Fruit fly (Drosophila melanogaster) whole organism, prepupa: ENCODE data around the gene drongo.

ENCODE experiments used
- Blimp-1 ChIP-seq: fragments of 200-800 bp; sonication (Bioruptor generic); optimal IDR thresholded peaks from 3 replicates; lab custom pipeline; 2017; ENCODE audit warnings: missing biosample characterization, missing genetic modification characterization, mild to moderate bottlenecking, moderate library complexity, missing genetic modification reagents
- CG10631 ChIP-seq: fragments of 200-800 bp; sonication (Bioruptor generic); optimal IDR thresholded peaks from 2 replicates; lab custom pipeline; 2016; ENCODE audit warnings: missing biosample characterization, missing genetic modification characterization
- CG10669 ChIP-seq: fragments of 200-800 bp; sonication (Bioruptor generic); optimal IDR thresholded peaks from 3 replicates; lab custom pipeline; 2018; ENCODE audit warnings: missing biosample characterization, mild to moderate bottlenecking, missing genetic modification characterization, moderate library complexity
- CG11762 ChIP-seq: fragments of 200-800 bp; sonication (Bioruptor generic); optimal IDR thresholded peaks from 3 replicates; lab custom pipeline; 2016; ENCODE audit warnings: missing biosample characterization, missing genetic modification characterization; ENCODE audit not compliant: insufficient read depth
- CG11902 ChIP-seq: fragments of 200-800 bp; sonication (Bioruptor generic); optimal IDR thresholded peaks from 3 replicates; lab custom pipeline; 2016; ENCODE audit warnings: missing biosample characterization, missing genetic modification characterization
- CG15336 ChIP-seq: fragments of 200-800 bp; sonication (Bioruptor generic); IDR thresholded peaks from 2 replicates; pipeline ENCODE4 v1.3.6; 2022; ENCODE audit warnings: missing biosample characterization, missing genetic modification characterization
- CG16779 ChIP-seq: fragments of 200-800 bp; sonication (Bioruptor generic); optimal IDR thresholded peaks from 3 replicates; lab custom pipeline; 2017; ENCODE audit warnings: missing biosample characterization, mild to moderate bottlenecking, missing genetic modification characterization
- CG31627 ChIP-seq: fragments of 200-800 bp; sonication (Bioruptor generic); optimal IDR thresholded peaks from 3 replicates; lab custom pipeline; 2016; ENCODE audit warnings: missing biosample characterization, missing genetic modification characterization
- CG34406 ChIP-seq: fragments of 200-800 bp; sonication (Bioruptor generic); optimal IDR thresholded peaks from 3 replicates; lab custom pipeline; 2016; ENCODE audit warnings: missing biosample characterization, missing genetic modification characterization
- CG4318 ChIP-seq: fragments of 200-800 bp; sonication (Bioruptor generic); optimal IDR thresholded peaks from 3 replicates; lab custom pipeline; 2017; ENCODE audit warnings: missing biosample characterization, mild to moderate bottlenecking, missing genetic modification characterization
- CG6163 ChIP-seq: fragments of 200-800 bp; sonication (Bioruptor generic); IDR thresholded peaks from 3 replicates; pipeline ENCODE4 v1.3.6; 2022; ENCODE audit warnings: missing biosample characterization, missing genetic modification characterization
- CG6276 ChIP-seq: fragments of 200-800 bp; sonication (Bioruptor generic); optimal IDR thresholded peaks from 2 replicates; lab custom pipeline; 2017; ENCODE audit warnings: missing biosample characterization, mild to moderate bottlenecking, missing genetic modification characterization
- CG6792 ChIP-seq: fragments of 200-800 bp; sonication (Bioruptor generic); optimal IDR thresholded peaks from 3 replicates; lab custom pipeline; 2016; ENCODE audit warnings: missing biosample characterization, missing genetic modification characterization
- CG6808 ChIP-seq: fragments of 200-800 bp; sonication (Bioruptor generic); optimal IDR thresholded peaks from 3 replicates; lab custom pipeline; 2017; ENCODE audit warnings: missing biosample characterization, missing genetic modification characterization, mild to moderate bottlenecking, moderate library complexity, missing genetic modification reagents
- CG6854 ChIP-seq: fragments of 200-800 bp; sonication (Bioruptor generic); optimal IDR thresholded peaks from 2 replicates; lab custom pipeline; 2017; ENCODE audit warnings: missing biosample characterization, mild to moderate bottlenecking, missing genetic modification characterization
- CG7368 ChIP-seq: fragments of 200-800 bp; sonication (Bioruptor generic); optimal IDR thresholded peaks from 3 replicates; lab custom pipeline; 2016; ENCODE audit warnings: missing biosample characterization, missing genetic modification characterization
- CG8119 ChIP-seq: fragments of 200-800 bp; sonication (Bioruptor generic); IDR thresholded peaks from 3 replicates; pipeline ENCODE4 v1.3.6; 2022; ENCODE audit warnings: missing biosample characterization, missing genetic modification characterization
- CG8319 ChIP-seq: fragments of 200-800 bp; sonication (Bioruptor generic); optimal IDR thresholded peaks from 3 replicates; lab custom pipeline; 2016; ENCODE audit warnings: missing biosample characterization, missing genetic modification characterization
- CG9139 ChIP-seq: fragments of 200-800 bp; sonication (Bioruptor generic); optimal IDR thresholded peaks from 3 replicates; lab custom pipeline; 2017; ENCODE audit warnings: missing biosample characterization, mild to moderate bottlenecking, missing genetic modification characterization
- Eip75B ChIP-seq: fragments of 200-800 bp; sonication (Bioruptor generic); optimal IDR thresholded peaks from 3 replicates; lab custom pipeline; 2016; ENCODE audit warnings: missing biosample characterization, missing genetic modification characterization
- Eip78C ChIP-seq: fragments of 200-800 bp; sonication (Bioruptor generic); peaks from one replicate; lab custom pipeline; 2016; ENCODE audit warnings: missing biosample characterization, missing genetic modification characterization
- Eip93F ChIP-seq: fragments of 200-800 bp; sonication (Bioruptor generic); optimal IDR thresholded peaks from 2 replicates; lab custom pipeline; 2016; ENCODE audit warnings: missing biosample characterization, mild to moderate bottlenecking, missing genetic modification characterization
- Ets21C ChIP-seq: fragments of 200-800 bp; sonication (Bioruptor generic); optimal IDR thresholded peaks from 3 replicates; lab custom pipeline; 2016; ENCODE audit warnings: missing biosample characterization, missing genetic modification characterization
- Ets96B ChIP-seq: fragments of 200-800 bp; optimal IDR thresholded peaks from 2 replicates; lab custom pipeline; 2019; ENCODE audit warnings: missing biosample characterization, mild to moderate bottlenecking, missing genetic modification characterization, moderate library complexity
- Gug ChIP-seq: fragments of 200-800 bp; sonication (Bioruptor generic); IDR thresholded peaks from 2 replicates; pipeline ENCODE4 v1.3.6; 2022; ENCODE audit warnings: missing biosample characterization, missing genetic modification characterization
- Hr38 ChIP-seq: sonication (Bioruptor generic); optimal IDR thresholded peaks from 2 replicates; lab custom pipeline; 2016; ENCODE audit warnings: missing biosample characterization, missing genetic modification characterization
- Hr39 ChIP-seq: fragments of 200-800 bp; sonication (Bioruptor generic); optimal IDR thresholded peaks from 2 replicates; lab custom pipeline; 2016; ENCODE audit warnings: missing biosample characterization, missing genetic modification characterization
- Hr4 ChIP-seq: fragments of 200-800 bp; sonication (Bioruptor generic); optimal IDR thresholded peaks from 3 replicates; lab custom pipeline; 2016; ENCODE audit warnings: missing biosample characterization, missing genetic modification characterization
- Lpt ChIP-seq: fragments of 200-800 bp; sonication (Bioruptor generic); optimal IDR thresholded peaks from 3 replicates; lab custom pipeline; 2016; ENCODE audit warnings: missing biosample characterization, missing genetic modification characterization
- Met ChIP-seq: fragments of 200-800 bp; sonication (Bioruptor generic); optimal IDR thresholded peaks from 3 replicates; lab custom pipeline; 2016; ENCODE audit warnings: missing biosample characterization, missing genetic modification characterization
- OdsH ChIP-seq: fragments of 200-800 bp; sonication (Bioruptor generic); optimal IDR thresholded peaks from 3 replicates; lab custom pipeline; 2016; ENCODE audit warnings: missing biosample characterization, missing genetic modification characterization
- Smox ChIP-seq: fragments of 200-800 bp; sonication (Bioruptor generic); optimal IDR thresholded peaks from 3 replicates; lab custom pipeline; 2016; ENCODE audit warnings: missing biosample characterization, missing genetic modification characterization
- Sox102F ChIP-seq: fragments of 200-800 bp; sonication (Bioruptor generic); optimal IDR thresholded peaks from 2 replicates; lab custom pipeline; 2016; ENCODE audit warnings: missing biosample characterization, mild to moderate bottlenecking, missing genetic modification characterization
- Sox14 ChIP-seq: fragments of 200-800 bp; sonication (Bioruptor generic); optimal IDR thresholded peaks from 3 replicates; lab custom pipeline; 2016; ENCODE audit warnings: missing biosample characterization, missing genetic modification characterization
- cyc ChIP-seq: fragments of 200-800 bp; sonication (Bioruptor generic); optimal IDR thresholded peaks from 3 replicates; lab custom pipeline; 2016; ENCODE audit warnings: missing biosample characterization, missing genetic modification characterization
- dac ChIP-seq: fragments of 200-800 bp; sonication (Bioruptor generic); optimal IDR thresholded peaks from 2 replicates; lab custom pipeline; 2017; ENCODE audit warnings: missing biosample characterization, mild to moderate bottlenecking, missing genetic modification characterization
- eg ChIP-seq: fragments of 200-800 bp; sonication (Bioruptor generic); IDR thresholded peaks from 3 replicates; pipeline ENCODE4 v1.3.6; 2022; ENCODE audit warnings: missing biosample characterization, missing genetic modification characterization
- esn ChIP-seq: fragments of 200-800 bp; sonication (Bioruptor generic); optimal IDR thresholded peaks from 2 replicates; lab custom pipeline; 2016; ENCODE audit warnings: missing biosample characterization, mild to moderate bottlenecking, missing genetic modification characterization, moderate library complexity
- fd59A ChIP-seq: fragments of 200-800 bp; sonication (Bioruptor generic); optimal IDR thresholded peaks from 2 replicates; lab custom pipeline; 2017; ENCODE audit warnings: missing biosample characterization, mild to moderate bottlenecking, missing genetic modification characterization, missing genetic modification reagents
- lz ChIP-seq: fragments of 200-800 bp; sonication (Bioruptor generic); optimal IDR thresholded peaks from 3 replicates; lab custom pipeline; 2016; ENCODE audit warnings: missing biosample characterization, missing genetic modification characterization
- pdm3 ChIP-seq: fragments of 200-800 bp; sonication (Bioruptor generic); optimal IDR thresholded peaks from 3 replicates; lab custom pipeline; 2016; ENCODE audit warnings: missing biosample characterization, missing genetic modification characterization
- salr ChIP-seq, 2 experiments: fragments of 200-800 bp; sonication (Bioruptor generic); optimal IDR thresholded peaks; 3 replicates each; lab custom pipeline; 2016 to 2018; ENCODE audit warnings: missing biosample characterization in 2 of 2, missing genetic modification characterization in 2 of 2, mild to moderate bottlenecking in 1 of 2
- ss ChIP-seq, 2 experiments: fragments of 200-800 bp; sonication (Bioruptor generic); optimal IDR thresholded peaks; 2 replicates in 1 of 2; 3 replicates in 1 of 2; lab custom pipeline; 2017 to 2018; ENCODE audit warnings: mild to moderate bottlenecking in 2 of 2, missing biosample characterization in 2 of 2, missing genetic modification characterization in 2 of 2, moderate library complexity in 1 of 2
- svp ChIP-seq: fragments of 200-800 bp; sonication (Bioruptor generic); peaks from one replicate; lab custom pipeline; 2016; ENCODE audit warnings: missing biosample characterization, missing genetic modification characterization
- vri ChIP-seq: fragments of 200-800 bp; sonication (Bioruptor generic); optimal IDR thresholded peaks from 3 replicates; lab custom pipeline; 2016; ENCODE audit warnings: missing biosample characterization, mild to moderate bottlenecking, missing genetic modification characterization

drongo gene

dm6 chr2L:843850-844791 lies 6.8 kb downstream of the drongo start (continued):
- TF ChIP-seq Eip78C (GFP tag; lab: Kevin White, UChicago), result peak; percentile 76
- TF ChIP-seq Sox102F (GFP tag; lab: Kevin White, UChicago), result no peak
- peak; percentile 18 for TF ChIP-seq CG7368 (GFP tag; lab: Kevin White, UChicago)
- peak; percentile 74 for TF ChIP-seq eg
- TF ChIP-seq CG6276 (GFP tag; lab: Kevin White, UChicago), result no peak
- peak; percentile 16 for TF ChIP-seq CG6854 (GFP tag; lab: Kevin White, UChicago)
- TF ChIP-seq Gug (GFP tag; lab: Robert Waterston, UW), result peak; percentile 38
- TF ChIP-seq Ets96B (tag; lab: Kevin White, UChicago), result peak; percentile 50
- no peak for TF ChIP-seq CG11762 (GFP tag; lab: Kevin White, UChicago)
- peak; percentile 57; the same call in 2 of the 3 replicates for TF ChIP-seq CG8119
- peak; percentile 11 for TF ChIP-seq dac (GFP tag; lab: Kevin White, UChicago)
- no peak for TF ChIP-seq CG4318
- TF ChIP-seq CG6808 (GFP tag; lab: Kevin White, UChicago), result peak; percentile 34
- no peak for TF ChIP-seq Blimp-1 (GFP tag; lab: Kevin White, UChicago)
- peak; percentile 23 for TF ChIP-seq fd59A (GFP tag; lab: Kevin White, UChicago)
- no peak for TF ChIP-seq Met
- no peak for TF ChIP-seq esn (GFP tag; lab: Kevin White, UChicago)
- TF ChIP-seq CG34406 (GFP tag; lab: Kevin White, UChicago), result no peak
- TF ChIP-seq CG6163 (GFP tag; lab: Robert Waterston, UW), result peak; percentile 80
- no peak for TF ChIP-seq CG31627 (GFP tag; lab: Kevin White, UChicago)
- TF ChIP-seq Hr38, result no peak
- TF ChIP-seq Hr4 (GFP tag; lab: Kevin White, UChicago), result peak; percentile 43
- no peak for TF ChIP-seq CG9139 (GFP tag; lab: Kevin White, UChicago)
- TF ChIP-seq Lpt (GFP tag; lab: Kevin White, UChicago), result no peak
- TF ChIP-seq pdm3 (GFP tag; lab: Kevin White, UChicago), result peak; percentile 22
- TF ChIP-seq CG16779 (tag; lab: Kevin White, UChicago), result no peak
- TF ChIP-seq svp (GFP tag; lab: Kevin White, UChicago), result peak; percentile 41
- no peak for TF ChIP-seq ss (GFP tag; optimal IDR thresholded peaks at IDR 0.05; lab: Kevin White, UChicago)
- no peak for TF ChIP-seq CG11902 (GFP tag; lab: Kevin White, UChicago)
- no peak for TF ChIP-seq Eip93F (GFP tag; lab: Kevin White, UChicago)

- peak; percentile 52 for TF ChIP-seq Met
- peak; percentile 18 for TF ChIP-seq CG6792 (GFP tag; lab: Kevin White, UChicago)
- TF ChIP-seq Blimp-1 (GFP tag; lab: Kevin White, UChicago), result peak; percentile 1
- TF ChIP-seq CG8119, result no peak
- no peak for TF ChIP-seq CG15336
- peak; percentile 53 for TF ChIP-seq Hr39
- TF ChIP-seq CG6276 (GFP tag; lab: Kevin White, UChicago), result peak; percentile 7
- peak; percentile 62 for TF ChIP-seq Eip78C (GFP tag; lab: Kevin White, UChicago)
- peak; percentile 40 for TF ChIP-seq CG31627 (GFP tag; lab: Kevin White, UChicago)
- TF ChIP-seq CG6163 (GFP tag; lab: Robert Waterston, UW), result no peak
- TF ChIP-seq Hr38, result no peak
- TF ChIP-seq Lpt (GFP tag; lab: Kevin White, UChicago), result peak; percentile 3
- peak; percentile 4 for TF ChIP-seq vri (GFP tag; lab: Kevin White, UChicago)
- no peak for TF ChIP-seq salr (GFP tag; optimal IDR thresholded peaks at IDR 0.05; lab: Kevin White, UChicago)
- TF ChIP-seq OdsH (GFP tag; lab: Kevin White, UChicago), result peak; percentile 36
- TF ChIP-seq CG10669 (GFP tag; lab: Kevin White, UChicago), result no peak
- TF ChIP-seq Sox14 (GFP tag; lab: Kevin White, UChicago), result no peak
- no peak for TF ChIP-seq Eip93F (GFP tag; lab: Kevin White, UChicago)
- TF ChIP-seq ss (GFP tag; optimal IDR thresholded peaks at IDR 0.05; lab: Kevin White, UChicago), result no peak
- peak; percentile 52 for TF ChIP-seq esn (GFP tag; lab: Kevin White, UChicago)
- peak; percentile 4 for TF ChIP-seq CG10631 (GFP tag; lab: Kevin White, UChicago)
- TF ChIP-seq lz (GFP tag; lab: Kevin White, UChicago), result peak; percentile 33
- peak; percentile 39 for TF ChIP-seq Hr4 (GFP tag; lab: Kevin White, UChicago)
- TF ChIP-seq CG8319 (GFP tag; lab: Kevin White, UChicago), result no peak
- peak; percentile 24 for TF ChIP-seq Ets21C (GFP tag; lab: Kevin White, UChicago)
- peak; percentile 30 for TF ChIP-seq Eip75B (GFP tag; lab: Kevin White, UChicago)
- TF ChIP-seq svp (GFP tag; lab: Kevin White, UChicago), result no peak
- TF ChIP-seq eg, result 0 out of 3 replicates have a peak, but pooled peaks have one; percentile 11
- TF ChIP-seq Sox102F (GFP tag; lab: Kevin White, UChicago), result peak; percentile 4
- no peak for TF ChIP-seq CG11762 (GFP tag; lab: Kevin White, UChicago)
- TF ChIP-seq Smox (GFP tag; lab: Kevin White, UChicago), result no peak
- peak; percentile 7 for TF ChIP-seq cyc (GFP tag; lab: Kevin White, UChicago)
Observed at dm6 chr2L:843301-843700, 7.6 kb downstream of the drongo start.
